Fruit fly (Drosophila melanogaster): Measurements from ENCODE around the gene CG34300.

- no peak for TF ChIP-seq CG8478 (optimal IDR thresholded peaks at IDR 0.05)
- no peak for TF ChIP-seq CTCF (optimal IDR thresholded peaks at IDR 0.05)
Observed at dm6 chr3R:30344221-30344948, 37.9 kb upstream of the CG34300 start.

Measured in S2 (cell line).